Worm (Caenorhabditis elegans) whole organism, mixed stage, embryonic: ENCODE measurements around the gene C50B8.5.

Experiments used
- M03D4.4 ChIP-seq: sonication (generic microtip); optimal IDR thresholded peaks from 2 replicates; lab custom pipeline; 2017; ENCODE audit warnings: mild to moderate bottlenecking, missing genetic modification characterization, missing compliant biosample characterization
- bed-3 ChIP-seq: fragments of 200-800 bp; sonication (Bioruptor generic); optimal IDR thresholded peaks from 3 replicates; lab custom pipeline; 2018; ENCODE audit warnings: mild to moderate bottlenecking, missing genetic modification characterization, moderate library complexity, missing compliant biosample characterization
- ceh-43 ChIP-seq: fragments of 200-800 bp; sonication (Bioruptor generic); optimal IDR thresholded peaks from 2 replicates; lab custom pipeline; 2018; ENCODE audit warnings: mild to moderate bottlenecking, missing genetic modification characterization, moderate library complexity, missing compliant biosample characterization
- ceh-83 ChIP-seq: fragments of 200-800 bp; sonication (Bioruptor generic); optimal IDR thresholded peaks from 2 replicates; lab custom pipeline; 2018; ENCODE audit warnings: mild to moderate bottlenecking, missing genetic modification characterization, missing compliant biosample characterization
- ces-1 ChIP-seq: fragments of 150-350 bp; optimal IDR thresholded peaks from 2 replicates; lab custom pipeline; 2014; ENCODE audit warnings: missing biosample characterization, missing genetic modification reagents, missing genetic modification characterization
- cnd-1 ChIP-seq: fragments of 200-800 bp; sonication (Bioruptor generic); optimal IDR thresholded peaks from 2 replicates; lab custom pipeline; 2018; ENCODE audit warnings: mild to moderate bottlenecking, missing genetic modification characterization, missing compliant biosample characterization
- drap-1 ChIP-seq: fragments of 200-800 bp; sonication (Bioruptor generic); optimal IDR thresholded peaks from 3 replicates; lab custom pipeline; 2018; ENCODE audit warnings: mild to moderate bottlenecking, missing genetic modification characterization, missing compliant biosample characterization
- elt-1 ChIP-seq: sonication (generic microtip); optimal IDR thresholded peaks from 2 replicates; lab custom pipeline; 2017; ENCODE audit warnings: missing genetic modification characterization, mild to moderate bottlenecking, missing compliant biosample characterization, antibody characterized with exemption, moderate library complexity, borderline replicate concordance; ENCODE audit not compliant: insufficient read depth
- elt-3 ChIP-seq: fragments of 150-350 bp; optimal IDR thresholded peaks from 2 replicates; lab custom pipeline; 2014; ENCODE audit warnings: missing biosample characterization, missing genetic modification characterization
- flh-1 ChIP-seq: fragments of 200-800 bp; sonication (Bioruptor generic); optimal IDR thresholded peaks from 2 replicates; lab custom pipeline; 2018; ENCODE audit warnings: mild to moderate bottlenecking, missing genetic modification characterization, moderate library complexity, missing compliant biosample characterization
- hlh-1 ChIP-seq: fragments of 150-350 bp; optimal IDR thresholded peaks from 2 replicates; lab custom pipeline; 2014; ENCODE audit warnings: missing biosample characterization, missing genetic modification reagents, missing genetic modification characterization
- lin-32 ChIP-seq: fragments of 200-800 bp; sonication (Bioruptor generic); optimal IDR thresholded peaks from 2 replicates; lab custom pipeline; 2018; ENCODE audit warnings: mild to moderate bottlenecking, missing genetic modification characterization, missing compliant biosample characterization
- lsy-2 ChIP-seq: fragments of 150-350 bp; optimal IDR thresholded peaks from 2 replicates; lab custom pipeline; 2014; ENCODE audit warnings: missing biosample characterization, missing genetic modification characterization
- mab-5 ChIP-seq: fragments of 150-350 bp; optimal IDR thresholded peaks from 2 replicates; lab custom pipeline; 2014; ENCODE audit warnings: missing biosample characterization, missing genetic modification characterization
- mep-1 ChIP-seq: fragments of 150-350 bp; optimal IDR thresholded peaks from 2 replicates; lab custom pipeline; 2017; ENCODE audit warnings: missing biosample characterization, missing genetic modification reagents, missing genetic modification characterization, inconsistent platforms
- mls-2 ChIP-seq: sonication (generic microtip); optimal IDR thresholded peaks from 2 replicates; lab custom pipeline; 2016; ENCODE audit warnings: mild to moderate bottlenecking, missing genetic modification characterization, moderate library complexity, missing compliant biosample characterization
- nhr-12 ChIP-seq: fragments of 150-350 bp; optimal IDR thresholded peaks from 2 replicates; lab custom pipeline; 2014; ENCODE audit warnings: missing biosample characterization, missing genetic modification characterization
- nhr-2 ChIP-seq: fragments of 150-350 bp; optimal IDR thresholded peaks from 2 replicates; lab custom pipeline; 2014; ENCODE audit warnings: missing biosample characterization, missing genetic modification characterization
- nhr-237 ChIP-seq: fragments of 150-350 bp; optimal IDR thresholded peaks from 2 replicates; lab custom pipeline; 2014; ENCODE audit warnings: missing biosample characterization, missing genetic modification characterization
- nhr-28 ChIP-seq: fragments of 150-350 bp; optimal IDR thresholded peaks from 2 replicates; lab custom pipeline; 2014; ENCODE audit warnings: missing biosample characterization, missing genetic modification characterization
- pha-4 ChIP-seq: fragments of 150-350 bp; optimal IDR thresholded peaks from 2 replicates; lab custom pipeline; 2018; ENCODE audit warnings: missing biosample characterization, missing genetic modification reagents, missing genetic modification characterization
- sem-2 ChIP-seq: fragments of 200-800 bp; sonication (Bioruptor generic); optimal IDR thresholded peaks from 2 replicates; lab custom pipeline; 2018; ENCODE audit warnings: mild to moderate bottlenecking, missing genetic modification characterization, missing compliant biosample characterization
- snpc-4 ChIP-seq: fragments of 150-350 bp; optimal IDR thresholded peaks from 2 replicates; lab custom pipeline; 2014; ENCODE audit warnings: missing biosample characterization, missing genetic modification characterization
- sptf-1 ChIP-seq: sonication (generic microtip); optimal IDR thresholded peaks from 2 replicates; lab custom pipeline; 2017; ENCODE audit warnings: mild to moderate bottlenecking, missing genetic modification characterization, moderate library complexity, missing compliant biosample characterization
- tbx-8 ChIP-seq: fragments of 200-800 bp; sonication (Bioruptor generic); optimal IDR thresholded peaks from 2 replicates; lab custom pipeline; 2018; ENCODE audit warnings: mild to moderate bottlenecking, missing genetic modification characterization, moderate library complexity, missing compliant biosample characterization
- unc-120 ChIP-seq: sonication (generic microtip); optimal IDR thresholded peaks from 2 replicates; lab custom pipeline; 2017; ENCODE audit warnings: missing genetic modification characterization, missing compliant biosample characterization; ENCODE audit not compliant: poor library complexity, severe bottlenecking
- unc-39 ChIP-seq: fragments of 150-350 bp; optimal IDR thresholded peaks from 2 replicates; lab custom pipeline; 2014; ENCODE audit warnings: missing biosample characterization, missing genetic modification characterization
- unc-62 ChIP-seq: fragments of 150-350 bp; optimal IDR thresholded peaks from 2 replicates; lab custom pipeline; 2014; ENCODE audit warnings: missing biosample characterization, missing genetic modification reagents, missing genetic modification characterization
- zip-8 ChIP-seq: fragments of 150-350 bp; optimal IDR thresholded peaks from 2 replicates; lab custom pipeline; 2014; ENCODE audit warnings: missing biosample characterization, missing genetic modification characterization
- ztf-11 ChIP-seq: fragments of 150-350 bp; optimal IDR thresholded peaks from 2 replicates; lab custom pipeline; 2014; ENCODE audit warnings: missing biosample characterization, missing genetic modification characterization

C50B8.5 gene

ce11 chrV:13619752-13620151 is 39.0 kb downstream of the C50B8.5 start, which contains the start of gene srd-11:
Gene srd-11, minus strand, starts transcription at chrV:13619852.
- no peak for TF ChIP-seq M03D4.4 (tag; lab: Kevin White, UChicago)
- TF ChIP-seq ceh-83 (GFP tag; lab: Kevin White, UChicago), result no peak
- TF ChIP-seq zip-8 (tag; lab: Kevin White, UChicago), result no peak
- TF ChIP-seq sem-2 (GFP tag; lab: Kevin White, UChicago), result no peak
- TF ChIP-seq tbx-8, result no peak
- TF ChIP-seq hlh-1 (tag; lab: Kevin White, UChicago), result no peak
- no peak for TF ChIP-seq bed-3 (GFP tag; lab: Kevin White, UChicago)
- no peak for TF ChIP-seq cnd-1
- TF ChIP-seq nhr-237 (tag; lab: Kevin White, UChicago), result no peak
- no peak for TF ChIP-seq unc-62 (GFP tag; lab: Kevin White, UChicago)
- no peak for TF ChIP-seq unc-39 (tag; lab: Kevin White, UChicago)
- TF ChIP-seq sptf-1 (tag; lab: Kevin White, UChicago), result no peak
- no peak for TF ChIP-seq flh-1
- TF ChIP-seq elt-1, result no peak
- TF ChIP-seq, all 35 proteins: peak for 0

ce11 chrV:13620676-13621075 is 39.9 kb downstream of the C50B8.5 start, which contains the start of gene F53F4.15:
Gene F53F4.15, plus strand, starts transcription at chrV:13620976.
- TF ChIP-seq tbx-8 (no peak), drap-1 (no peak), hlh-1 (tag; lab: Kevin White, UChicago) (no peak), ceh-43 (GFP tag; lab: Kevin White, UChicago) (no peak), mls-2 (tag; lab: Kevin White, UChicago) (no peak), unc-120 (tag; lab: Kevin White, UChicago) (no peak), lin-32 (GFP tag; lab: Kevin White, UChicago) (no peak), lsy-2 (tag; lab: Kevin White, UChicago) (no peak), mep-1 (no peak), sptf-1 (tag; lab: Kevin White, UChicago) (no peak), nhr-12 (tag; lab: Kevin White, UChicago) (no peak), ceh-83 (GFP tag; lab: Kevin White, UChicago) (no peak), nhr-237 (tag; lab: Kevin White, UChicago) (no peak), flh-1 (no peak), sem-2 (GFP tag; lab: Kevin White, UChicago) (no peak), bed-3 (GFP tag; lab: Kevin White, UChicago) (no peak), nhr-28 (tag; lab: Kevin White, UChicago) (no peak)

ce11 chrV:13621720-13622119 is 41.0 kb downstream of the C50B8.5 start, which contains the start of gene F53F4.16:
Gene F53F4.16, minus strand, starts transcription at chrV:13621820.
- TF ChIP-seq ztf-11 (tag; lab: Kevin White, UChicago), result no peak
- no peak for TF ChIP-seq sem-2 (GFP tag; lab: Kevin White, UChicago)
- TF ChIP-seq nhr-28 (tag; lab: Kevin White, UChicago), result no peak
- no peak for TF ChIP-seq nhr-237 (tag; lab: Kevin White, UChicago)
- no peak for TF ChIP-seq elt-3 (tag; lab: Kevin White, UChicago)
- TF ChIP-seq tbx-8, result no peak
- no peak for TF ChIP-seq ces-1 (GFP tag; lab: Kevin White, UChicago)
- no peak for TF ChIP-seq ceh-43 (GFP tag; lab: Kevin White, UChicago)
- no peak for TF ChIP-seq snpc-4 (tag; lab: Kevin White, UChicago)
- TF ChIP-seq pha-4, result no peak

ce11 chrV:13624424-13624823 is 43.7 kb downstream of the C50B8.5 start, which contains the start of gene F53F4.11:
Gene F53F4.11, minus strand, starts transcription at chrV:13624524.
- TF ChIP-seq snpc-4 (tag; lab: Kevin White, UChicago), result no peak
- TF ChIP-seq sem-2 (GFP tag; lab: Kevin White, UChicago), result no peak
- no peak for TF ChIP-seq unc-120 (tag; lab: Kevin White, UChicago)
- TF ChIP-seq mab-5 (tag; lab: Kevin White, UChicago), result no peak

- no peak for TF ChIP-seq M03D4.4 (tag; lab: Kevin White, UChicago)
- no peak for TF ChIP-seq drap-1
- no peak for TF ChIP-seq elt-3 (tag; lab: Kevin White, UChicago)
- no peak for TF ChIP-seq mep-1
- TF ChIP-seq lsy-2 (tag; lab: Kevin White, UChicago), result no peak
- TF ChIP-seq nhr-12 (tag; lab: Kevin White, UChicago), result no peak
- TF ChIP-seq bed-3 (GFP tag; lab: Kevin White, UChicago), result no peak
- TF ChIP-seq unc-120 (tag; lab: Kevin White, UChicago), result no peak
- TF ChIP-seq snpc-4 (tag; lab: Kevin White, UChicago), result no peak
- no peak for TF ChIP-seq nhr-28 (tag; lab: Kevin White, UChicago)
- no peak for TF ChIP-seq nhr-2 (tag; lab: Kevin White, UChicago)
- TF ChIP-seq, all 35 proteins: peak for 0
Observed at ce11 chrV:13625517-13626097, 44.8 kb downstream of the C50B8.5 start, which contains the start of the genes nduv-2 and F53F4.12. Gene nduv-2, minus strand, starts transcription at chrV:13625567. Gene F53F4.12, plus strand, starts transcription at chrV:13626047.
